Worm (Caenorhabditis elegans): ENCODE measurements around the gene C17E7.9.

DNA sequence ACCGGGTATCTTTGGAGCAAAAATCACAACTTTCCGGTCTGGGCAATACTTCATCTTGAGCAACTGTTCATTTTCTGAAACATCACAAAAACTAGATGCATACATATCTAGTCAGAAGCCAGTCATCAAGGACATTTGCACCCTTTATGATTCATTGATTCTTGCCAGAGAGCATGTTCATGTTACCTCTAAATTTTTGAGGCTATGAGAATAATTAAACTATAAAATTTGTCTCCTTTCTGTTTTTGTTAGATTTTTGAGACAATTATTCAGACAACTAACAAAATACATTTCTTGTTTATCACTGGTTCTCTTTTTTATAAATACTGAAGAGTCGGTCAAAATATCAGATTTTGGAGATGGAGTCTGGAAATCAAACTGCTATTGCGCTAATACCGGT, 25.8 kb upstream of the C17E7.9 start, which contains the start of gene srx-67:
- TF ChIP-seq Y75B8A.6 (GFP tag; IDR thresholded peaks at IDR 0.05) = no peak
- no peak for TF ChIP-seq dmd-6 (GFP tag; IDR thresholded peaks at IDR 0.05)
- TF ChIP-seq nhr-77 (tag; optimal IDR thresholded peaks at IDR 0.05) = no peak
- TF ChIP-seq nhr-25 (tag; optimal IDR thresholded peaks at IDR 0.05; ENCODE audit: borderline replicate concordance, insufficient read depth) = no peak
- no peak for TF ChIP-seq ama-1 (optimal IDR thresholded peaks at IDR 0.05)
- no peak for TF ChIP-seq nhr-42 (GFP tag; IDR thresholded peaks at IDR 0.05)
- no peak for TF ChIP-seq pqm-1 (tag; optimal IDR thresholded peaks at IDR 0.05)
- TF ChIP-seq zip-11 (GFP tag; IDR thresholded peaks at IDR 0.05) = no peak
- TF ChIP-seq aly-2 (tag; optimal IDR thresholded peaks at IDR 0.05) = no peak
- TF ChIP-seq mdt-29 (GFP tag; IDR thresholded peaks at IDR 0.05) = no peak
- TF ChIP-seq F49E8.2 (tag; optimal IDR thresholded peaks at IDR 0.05; ENCODE audit: borderline replicate concordance) = no peak
